Fruit fly (Drosophila melanogaster) whole organism, pupa: ENCODE data around the gene Osi18.

ENCODE experiments used
- CG32121 ChIP-seq: fragments of 200-800 bp; sonication (Bioruptor generic); IDR thresholded peaks from 2 replicates; pipeline ENCODE4 v1.3.6; 2022; ENCODE audit warnings: missing biosample characterization, missing genetic modification characterization
- Ets98B ChIP-seq: fragments of 200-800 bp; sonication (Bioruptor generic); IDR thresholded peaks from 2 replicates; pipeline ENCODE4 v1.3.6; 2022; ENCODE audit warnings: missing biosample characterization, missing genetic modification characterization
- fd96Ca ChIP-seq: fragments of 200-800 bp; sonication (Bioruptor generic); IDR thresholded peaks from 3 replicates; pipeline ENCODE4 v1.3.6; 2022; ENCODE audit warnings: missing biosample characterization, missing genetic modification characterization
- gl ChIP-seq: fragments of 200-800 bp; sonication (Bioruptor generic); optimal IDR thresholded peaks from 2 replicates; lab custom pipeline; 2018; ENCODE audit warnings: missing biosample characterization, mild to moderate bottlenecking, missing genetic modification characterization
- rn ChIP-seq: fragments of 200-800 bp; sonication (Bioruptor generic); IDR thresholded peaks from 2 replicates; pipeline ENCODE4 v1.3.6; 2022; ENCODE audit warnings: missing biosample characterization, missing genetic modification characterization

- TF ChIP-seq CG32121 (no peak), gl (tag; lab: Kevin White, UChicago) (no peak), Ets98B (GFP tag; lab: Robert Waterston, UW) (no peak), fd96Ca (no peak), rn (no peak)
Observed at dm6 chr3R:6352436-6352835, 22.4 kb downstream of the Osi18 start.
